Worm (Caenorhabditis elegans) whole organism, L1 larva: ENCODE data around the gene slc-25A26.

ENCODE experiments used
- C16A3.4 ChIP-seq: fragments of 150-350 bp; optimal IDR thresholded peaks from 2 replicates; lab custom pipeline; 2014; ENCODE audit warnings: missing biosample characterization, missing genetic modification characterization
- aha-1 ChIP-seq: fragments of 150-350 bp; optimal IDR thresholded peaks from 2 replicates; lab custom pipeline; 2014; ENCODE audit warnings: missing biosample characterization, missing genetic modification characterization
- aly-2 ChIP-seq: fragments of 150-350 bp; optimal IDR thresholded peaks from 2 replicates; lab custom pipeline; 2014; ENCODE audit warnings: missing biosample characterization, missing genetic modification characterization
- ama-1 ChIP-seq: fragments of 150-350 bp; optimal IDR thresholded peaks from 2 replicates; lab custom pipeline; 2014
- ceh-8 ChIP-seq: fragments of 200-800 bp; sonication (Bioruptor generic); optimal IDR thresholded peaks from 2 replicates; lab custom pipeline; 2018; ENCODE audit warnings: mild to moderate bottlenecking, missing genetic modification characterization, moderate library complexity, missing compliant biosample characterization
- ceh-88 ChIP-seq: fragments of 200-800 bp; sonication (Bioruptor generic); IDR thresholded peaks from 2 replicates; pipeline ENCODE4 v1.3.6; 2022; ENCODE audit warnings: missing genetic modification characterization, missing compliant biosample characterization
- dsc-1 ChIP-seq: sonication (generic microtip); optimal IDR thresholded peaks from 2 replicates; lab custom pipeline; 2016; ENCODE audit warnings: mild to moderate bottlenecking, missing genetic modification characterization, missing compliant biosample characterization
- efl-1 ChIP-seq, 4 experiments: fragments of 150-350 bp; optimal IDR thresholded peaks in 3 of 4; peaks in 1 of 4; 1 replicate in 1 of 4; 2 replicates in 3 of 4; lab custom pipeline; 2014; ENCODE audit warnings: missing biosample characterization in 2 of 4, missing genetic modification characterization in 2 of 4, missing genetic modification reagents in 2 of 4
- egl-13 ChIP-seq: sonication (generic microtip); optimal IDR thresholded peaks from 2 replicates; lab custom pipeline; 2016; ENCODE audit warnings: missing genotype, missing genetic modification reagents, missing genetic modification characterization, missing compliant biosample characterization
- egl-27 ChIP-seq, 2 experiments: fragments of 150-350 bp in 1 of 2; sonication (generic microtip); optimal IDR thresholded peaks; 3 replicates each; lab custom pipeline; 2017 to 2018; ENCODE audit warnings: missing biosample characterization in 2 of 2, missing genetic modification characterization in 2 of 2, missing genetic modification reagents in 2 of 2
- elt-2 ChIP-seq: sonication (generic microtip); optimal IDR thresholded peaks from 2 replicates; lab custom pipeline; 2016; ENCODE audit warnings: missing genetic modification characterization, mild to moderate bottlenecking, inconsistent platforms, missing compliant biosample characterization, missing genetic modification reagents
- ets-5 ChIP-seq: fragments of 200-800 bp; sonication (Bioruptor generic); IDR thresholded peaks from 2 replicates; pipeline ENCODE4 v1.3.6; 2022; ENCODE audit warnings: missing genetic modification characterization, missing compliant biosample characterization
- fkh-4 ChIP-seq: sonication (generic microtip); optimal IDR thresholded peaks from 2 replicates; lab custom pipeline; 2016; ENCODE audit warnings: missing compliant biosample characterization, missing genetic modification characterization, borderline replicate concordance
- fos-1 ChIP-seq: fragments of 150-350 bp; optimal IDR thresholded peaks from 2 replicates; lab custom pipeline; 2014; ENCODE audit warnings: missing biosample characterization, missing genetic modification characterization
- irx-1 ChIP-seq: sonication (generic microtip); optimal IDR thresholded peaks from 2 replicates; lab custom pipeline; 2016; ENCODE audit warnings: missing genetic modification characterization, missing compliant biosample characterization
- lin-13 ChIP-seq: fragments of 150-350 bp; optimal IDR thresholded peaks from 2 replicates; lab custom pipeline; 2014; ENCODE audit warnings: missing biosample characterization, missing genetic modification reagents, missing genetic modification characterization
- lin-14 ChIP-seq: fragments of 200-800 bp; sonication (Bioruptor generic); optimal IDR thresholded peaks from 2 replicates; lab custom pipeline; 2018; ENCODE audit warnings: mild to moderate bottlenecking, missing genetic modification characterization, moderate library complexity, missing compliant biosample characterization
- lin-15B ChIP-seq: fragments of 150-350 bp; sonication (generic microtip); optimal IDR thresholded peaks from 3 replicates; lab custom pipeline; 2014; ENCODE audit warnings: missing biosample characterization, missing genetic modification characterization
- lin-35 ChIP-seq, 2 experiments: fragments of 150-350 bp; optimal IDR thresholded peaks; 2 replicates each; lab custom pipeline; 2014; ENCODE audit warnings: missing biosample characterization in 2 of 2, missing genetic modification characterization in 2 of 2, missing genetic modification reagents in 2 of 2
- lir-3 ChIP-seq: sonication (generic microtip); optimal IDR thresholded peaks from 2 replicates; lab custom pipeline; 2016; ENCODE audit warnings: mild to moderate bottlenecking, missing genetic modification characterization, moderate library complexity, missing compliant biosample characterization; ENCODE audit not compliant: poor library complexity
- lsy-2 ChIP-seq, 2 experiments: fragments of 150-350 bp; optimal IDR thresholded peaks; 2 replicates each; lab custom pipeline; 2014; ENCODE audit warnings: missing biosample characterization in 2 of 2, missing genetic modification characterization in 2 of 2
- mab-9 ChIP-seq: fragments of 200-800 bp; sonication (Bioruptor generic); IDR thresholded peaks from 2 replicates; pipeline ENCODE4 v1.3.6; 2022; ENCODE audit warnings: missing genetic modification reagents, missing genetic modification characterization, missing compliant biosample characterization
- mef-2 ChIP-seq: fragments of 150-350 bp; optimal IDR thresholded peaks from 2 replicates; lab custom pipeline; 2014; ENCODE audit warnings: missing biosample characterization, missing genetic modification characterization
- mep-1 ChIP-seq: fragments of 150-350 bp; optimal IDR thresholded peaks from 2 replicates; lab custom pipeline; 2014; ENCODE audit warnings: missing biosample characterization, missing genetic modification characterization
- nhr-11 ChIP-seq: fragments of 150-350 bp; optimal IDR thresholded peaks from 2 replicates; lab custom pipeline; 2014; ENCODE audit warnings: missing biosample characterization, missing genetic modification characterization
- nhr-12 ChIP-seq: sonication (generic microtip); optimal IDR thresholded peaks from 2 replicates; lab custom pipeline; 2017; ENCODE audit warnings: missing biosample characterization, missing genetic modification characterization
- nhr-19 ChIP-seq: fragments of 200-800 bp; sonication (Bioruptor generic); conservative IDR thresholded peaks from 2 replicates; pipeline ENCODE4 v1.3.6; 2022; ENCODE audit warnings: missing genetic modification characterization, missing compliant biosample characterization
- nhr-28 ChIP-seq: fragments of 150-350 bp; optimal IDR thresholded peaks from 2 replicates; lab custom pipeline; 2014; ENCODE audit warnings: missing biosample characterization, missing genetic modification characterization
- nhr-71 ChIP-seq: sonication (generic microtip); optimal IDR thresholded peaks from 2 replicates; lab custom pipeline; 2016; ENCODE audit warnings: mild to moderate bottlenecking, missing genetic modification characterization, moderate library complexity, missing compliant biosample characterization
- nhr-77 ChIP-seq: fragments of 150-350 bp; optimal IDR thresholded peaks from 2 replicates; lab custom pipeline; 2014; ENCODE audit warnings: missing biosample characterization, missing genetic modification characterization
- nhr-84 ChIP-seq: sonication (generic microtip); optimal IDR thresholded peaks from 2 replicates; lab custom pipeline; 2017; ENCODE audit warnings: missing biosample characterization, missing genetic modification characterization
- nhr-85 ChIP-seq: sonication (generic microtip); peaks from one replicate; lab custom pipeline; 2016; ENCODE audit warnings: missing genetic modification characterization, inconsistent platforms, missing compliant biosample characterization
- nhr-90 ChIP-seq: sonication (generic microtip); optimal IDR thresholded peaks from 2 replicates; lab custom pipeline; 2016; ENCODE audit warnings: mild to moderate bottlenecking, missing genetic modification characterization, missing compliant biosample characterization; ENCODE audit not compliant: poor library complexity
- pqm-1 ChIP-seq: sonication (generic microtip); optimal IDR thresholded peaks from 3 replicates; lab custom pipeline; 2017; ENCODE audit warnings: missing biosample characterization, missing genetic modification characterization
- sptf-1 ChIP-seq: fragments of 150-350 bp; optimal IDR thresholded peaks from 2 replicates; lab custom pipeline; 2014; ENCODE audit warnings: missing biosample characterization, missing genetic modification characterization
- swsn-7 ChIP-seq: sonication (generic microtip); optimal IDR thresholded peaks from 2 replicates; lab custom pipeline; 2016; ENCODE audit warnings: missing genetic modification characterization, missing compliant biosample characterization
- unc-130 ChIP-seq: fragments of 150-350 bp; optimal IDR thresholded peaks from 2 replicates; lab custom pipeline; 2017; ENCODE audit warnings: missing biosample characterization, missing genetic modification characterization, inconsistent platforms
- unc-30 ChIP-seq: sonication (generic microtip); optimal IDR thresholded peaks from 2 replicates; lab custom pipeline; 2017; ENCODE audit warnings: missing biosample characterization, missing genetic modification characterization
- unc-62 ChIP-seq: fragments of 150-350 bp; optimal IDR thresholded peaks from 2 replicates; lab custom pipeline; 2014; ENCODE audit warnings: missing biosample characterization, missing genetic modification reagents, missing genetic modification characterization
- unc-98 ChIP-seq: fragments of 200-800 bp; sonication (Bioruptor generic); IDR thresholded peaks from 2 replicates; pipeline ENCODE4 v1.3.6; 2022; ENCODE audit warnings: missing genetic modification characterization, missing compliant biosample characterization
- xbp-1 ChIP-seq: sonication (generic microtip); optimal IDR thresholded peaks from 2 replicates; lab custom pipeline; 2016; ENCODE audit warnings: missing genetic modification characterization, missing compliant biosample characterization
- zag-1 ChIP-seq: fragments of 150-350 bp; optimal IDR thresholded peaks from 2 replicates; lab custom pipeline; 2014; ENCODE audit warnings: missing biosample characterization, missing genetic modification characterization

Gene slc-25A26

DNA sequence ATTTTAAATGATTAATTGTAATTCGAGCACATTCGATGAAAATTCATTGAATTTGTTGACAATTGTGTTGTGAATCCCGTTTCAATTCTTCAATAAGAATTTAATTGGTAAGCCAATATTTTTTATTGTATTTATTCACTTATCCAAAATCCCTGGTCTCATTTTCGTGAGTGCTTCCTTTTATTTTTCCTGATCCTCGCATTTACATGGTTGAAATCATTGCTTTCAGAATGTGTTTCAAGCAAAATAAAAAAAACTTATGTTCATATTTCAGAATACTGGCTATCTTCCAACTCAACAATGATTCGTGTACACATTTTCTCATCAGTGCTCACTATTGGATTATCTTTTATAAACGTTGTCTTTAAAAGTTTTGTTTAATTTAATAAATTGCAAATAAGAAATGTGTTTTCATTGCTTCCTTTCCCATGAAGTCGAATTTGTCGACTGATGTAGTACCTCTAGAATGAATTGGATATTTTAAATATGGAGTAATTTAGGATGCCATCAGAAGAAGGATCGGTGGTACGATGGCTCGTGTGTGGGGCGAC lies at the start of gene slc-25A26, which contains the start of gene D1046.18:
Gene slc-25A26 (plus strand): TSS at position 501 of the 551 bp plus-strand sequence.
Gene D1046.18 (plus strand): TSS at position 301 of the 551 bp plus-strand sequence.
- TF ChIP-seq nhr-71 (no peak), dsc-1 (tag; lab: Kevin White, UChicago) (no peak), efl-1 (optimal IDR thresholded peaks at IDR 0.05; lab: Kevin White, UChicago) (no peak), efl-1 (GFP tag; optimal IDR thresholded peaks at IDR 0.05 in 1 of 2; lab: Kevin White, UChicago) (no peak), lir-3 (tag; lab: Kevin White, UChicago) (no peak), lsy-2 (tag; optimal IDR thresholded peaks at IDR 0.05; lab: Kevin White, UChicago) (no peak), unc-30 (no peak), ceh-88 (GFP tag; lab: Robert Waterston, UW) (no peak), egl-27 (tag; optimal IDR thresholded peaks at IDR 0.05; lab: Kevin White, UChicago) (no peak), unc-98 (no peak), irx-1 (tag; lab: Kevin White, UChicago) (no peak), lin-35 (GFP tag; optimal IDR thresholded peaks at IDR 0.05; lab: Kevin White, UChicago) (no peak), pqm-1 (tag; lab: Kevin White, UChicago) (no peak), ama-1 (lab: Kevin White, UChicago) (no peak), nhr-84 (tag; lab: Kevin White, UChicago) (no peak), sptf-1 (tag; lab: Kevin White, UChicago) (no peak)

DNA sequence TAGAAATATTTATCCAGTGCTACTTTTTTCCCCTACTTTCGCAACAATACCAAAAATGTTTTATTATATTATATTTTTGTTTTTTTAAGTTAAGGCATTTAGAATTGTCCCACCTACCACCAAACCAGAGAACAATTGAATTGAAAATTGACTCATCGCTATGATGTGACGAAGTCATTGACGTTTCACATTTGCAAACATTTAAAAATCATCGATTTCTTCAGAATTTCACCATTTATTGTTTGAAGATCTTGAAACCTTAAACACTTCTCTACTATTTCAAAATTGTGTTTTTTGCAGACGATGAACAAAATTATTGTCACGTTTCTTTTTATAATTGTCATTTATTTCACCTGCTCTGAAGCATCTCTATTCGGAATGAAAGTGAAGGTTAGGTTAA lies 49.1 kb upstream of the slc-25A26 start, which contains the start of gene C09G9.8:
Gene C09G9.8 (plus strand): TSS at position 301 of the 400 bp plus-strand sequence.
- no peak for TF ChIP-seq egl-13 (tag; lab: Kevin White, UChicago)
- TF ChIP-seq nhr-28 (tag; lab: Kevin White, UChicago), result no peak
- no peak for TF ChIP-seq lir-3 (tag; lab: Kevin White, UChicago)

DNA sequence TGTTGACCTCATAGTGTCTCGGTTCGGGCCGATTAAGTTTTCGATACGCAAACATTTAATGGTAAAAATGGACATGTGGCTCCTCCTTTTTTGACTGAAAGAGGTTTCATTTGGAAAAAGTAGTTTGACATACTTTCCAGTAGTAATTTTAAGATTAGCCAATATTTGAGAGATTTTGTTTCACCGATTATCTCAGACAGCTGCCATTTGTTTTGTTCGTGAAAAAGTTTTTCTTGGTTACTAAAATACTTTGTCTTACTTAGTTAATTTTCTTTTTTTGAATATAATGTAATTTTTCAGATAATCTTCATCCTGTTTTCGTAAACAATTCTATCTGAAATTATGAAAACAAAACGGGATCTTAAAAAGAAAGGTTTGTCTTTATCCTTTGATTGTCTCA lies 44.0 kb upstream of the slc-25A26 start, which contains the start of gene C09G9.5:
Gene C09G9.5 (plus strand): TSS at position 301 of the 400 bp plus-strand sequence.
- TF ChIP-seq mef-2 (tag; lab: Kevin White, UChicago), result no peak
- no peak for TF ChIP-seq C16A3.4 (tag; lab: Kevin White, UChicago)
- TF ChIP-seq aly-2 (tag; lab: Kevin White, UChicago), result no peak
- TF ChIP-seq fkh-4 (tag; lab: Kevin White, UChicago), result no peak
- no peak for TF ChIP-seq mab-9 (GFP tag; lab: Robert Waterston, UW)
- no peak for TF ChIP-seq egl-27 (tag; optimal IDR thresholded peaks at IDR 0.05; lab: Kevin White, UChicago)
- no peak for TF ChIP-seq unc-30
- TF ChIP-seq fos-1 (tag; lab: Kevin White, UChicago), result no peak
- TF ChIP-seq unc-62 (GFP tag; lab: Kevin White, UChicago), result no peak
- TF ChIP-seq efl-1 (optimal IDR thresholded peaks at IDR 0.05; lab: Kevin White, UChicago), result no peak
- no peak for TF ChIP-seq efl-1 (GFP tag; optimal IDR thresholded peaks at IDR 0.05 in 1 of 2; lab: Kevin White, UChicago)

DNA sequence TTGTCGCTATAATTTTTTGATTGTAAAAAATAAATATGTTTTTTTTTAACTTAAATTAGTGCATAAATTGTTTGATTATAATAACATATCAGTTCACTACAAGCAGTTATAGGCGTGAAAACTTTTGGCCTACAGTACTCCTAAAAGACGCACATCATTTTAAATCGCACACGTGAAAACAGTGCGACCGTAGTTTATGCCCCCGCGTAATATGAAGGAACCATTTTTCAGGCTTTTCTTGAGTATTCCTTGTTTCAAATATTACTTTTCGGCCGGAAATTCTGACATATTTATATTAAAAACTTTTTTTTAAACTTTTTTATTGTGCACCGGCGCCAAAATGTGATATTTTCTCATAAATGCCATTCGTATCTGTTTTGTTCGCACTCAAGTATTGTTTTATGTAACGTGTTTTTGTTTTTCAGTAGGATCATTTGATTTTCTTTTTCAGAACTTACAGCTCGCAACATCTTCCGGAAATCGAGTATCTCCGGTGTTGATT lies 41.7 kb upstream of the slc-25A26 start, which contains the start of gene oma-1:
Gene oma-1 (plus strand): TSS at position 452 of the 502 bp plus-strand sequence.
- peak; percentile 35 for TF ChIP-seq nhr-85 (tag; lab: Kevin White, UChicago)
- no peak for TF ChIP-seq aha-1 (tag; lab: Kevin White, UChicago)

DNA sequence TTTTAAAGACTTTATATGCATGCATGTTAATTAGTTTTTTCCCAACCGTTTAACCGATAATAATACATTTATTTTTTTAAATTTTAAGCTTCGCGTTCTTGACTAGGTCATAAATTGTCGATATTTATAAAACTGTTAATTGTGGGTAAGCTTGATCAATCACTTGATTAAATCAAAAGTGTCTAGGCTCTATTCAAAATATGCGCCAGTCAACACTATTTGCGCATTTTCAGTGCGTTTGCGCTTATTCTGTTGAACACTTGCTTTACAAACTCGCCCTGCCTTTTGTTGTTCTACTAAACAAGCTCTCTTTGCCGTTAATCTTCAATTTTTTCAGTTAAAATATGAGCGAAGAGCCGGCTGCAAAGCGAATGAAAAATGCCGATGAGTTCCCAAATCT lies 39.1 kb upstream of the slc-25A26 start, which contains the start of gene spr-2:
Gene spr-2 (plus strand): TSS at position 332 of the 400 bp plus-strand sequence.
- TF ChIP-seq fkh-4 (tag; lab: Kevin White, UChicago) (no peak), aly-2 (tag; lab: Kevin White, UChicago) (peak; percentile 41), nhr-11 (tag; lab: Kevin White, UChicago) (peak; percentile 67), unc-130 (tag; lab: Kevin White, UChicago) (peak; percentile 37), mef-2 (tag; lab: Kevin White, UChicago) (peak; percentile 5), nhr-90 (tag; lab: Kevin White, UChicago) (peak; percentile 79), sptf-1 (tag; lab: Kevin White, UChicago) (no peak), elt-2 (peak; percentile 8), lin-15B (tag; lab: Kevin White, UChicago) (peak; percentile 65), lin-14 (GFP tag; lab: Kevin White, UChicago) (peak; percentile 81), ets-5 (GFP tag; lab: Robert Waterston, UW) (no peak), zag-1 (no peak), xbp-1 (tag; lab: Kevin White, UChicago) (peak; percentile 80), nhr-71 (peak; percentile 89), efl-1 (optimal IDR thresholded peaks at IDR 0.05; lab: Kevin White, UChicago) (peak; percentile 81 to 89), efl-1 (GFP tag; optimal IDR thresholded peaks at IDR 0.05 in 1 of 2; lab: Kevin White, UChicago) (peak; percentile 86 to 99), mep-1 (tag; lab: Kevin White, UChicago) (peak; percentile 92), nhr-12 (tag; lab: Kevin White, UChicago) (no peak), swsn-7 (tag; lab: Kevin White, UChicago) (peak; percentile 81), lin-13 (GFP tag; lab: Kevin White, UChicago) (peak; percentile 42), ceh-8 (GFP tag; lab: Kevin White, UChicago) (peak; percentile 68), nhr-77 (peak; percentile 19), nhr-19 (GFP tag; lab: Robert Waterston, UW) (peak; percentile 75)
